Fruit fly (Drosophila melanogaster): Measurements from ENCODE around the gene RtGEF.

Gene RtGEF

DNA sequence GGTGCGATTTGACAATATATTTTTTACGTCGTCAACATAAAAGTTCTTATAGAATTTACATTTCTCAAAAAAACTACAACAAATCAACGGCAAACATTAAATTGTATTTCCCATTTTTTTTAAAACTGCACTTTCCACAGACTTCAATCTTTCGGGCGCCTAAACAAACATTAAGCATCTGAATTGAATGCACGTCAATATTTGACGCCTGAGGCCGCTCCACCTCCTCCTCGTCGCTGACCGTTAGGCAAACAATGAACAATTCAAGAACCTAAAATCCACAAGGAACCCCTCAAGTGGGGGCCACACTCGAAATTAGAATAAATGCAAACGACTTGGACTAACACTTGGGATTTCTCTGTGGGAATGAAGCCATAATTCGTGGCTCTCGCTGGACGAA lies 22.9 kb upstream of the RtGEF start:
- TF ChIP-seq fkh (GFP tag; optimal IDR thresholded peaks at IDR 0.05) (peak; percentile 33), CG6792 (GFP tag; optimal IDR thresholded peaks at IDR 0.05) (no peak)

- TF ChIP-seq Eip93F (GFP tag; optimal IDR thresholded peaks at IDR 0.05) (no peak), fd59A (GFP tag; optimal IDR thresholded peaks at IDR 0.05) (no peak), topi (GFP tag; optimal IDR thresholded peaks at IDR 0.05) (peak; percentile 53), fkh (GFP tag; optimal IDR thresholded peaks at IDR 0.05) (no peak), CG11294 (GFP tag; IDR thresholded peaks at IDR 0.05) (no peak), cyc (GFP tag; optimal IDR thresholded peaks at IDR 0.05) (peak; percentile 32), CG8119 (GFP tag; IDR thresholded peaks at IDR 0.05) (peak; percentile 71), CG11762 (GFP tag; optimal IDR thresholded peaks at IDR 0.05; ENCODE audit: insufficient read depth) (no peak), Smox (GFP tag; optimal IDR thresholded peaks at IDR 0.05) (no peak), Ets96B (tag; optimal IDR thresholded peaks at IDR 0.05) (no peak), CG6163 (GFP tag; IDR thresholded peaks at IDR 0.05) (0 out of 3 replicates have a peak, but pooled peaks have one; percentile 11), CG8632 (GFP tag; optimal IDR thresholded peaks at IDR 0.05) (no peak), dac (GFP tag; optimal IDR thresholded peaks at IDR 0.05) (peak; percentile 2), Hr4 (GFP tag; optimal IDR thresholded peaks at IDR 0.05) (peak; percentile 69), CG32006 (GFP tag; optimal IDR thresholded peaks at IDR 0.05) (peak; percentile 54), net (GFP tag; optimal IDR thresholded peaks at IDR 0.05) (no peak), CG4318 (GFP tag; optimal IDR thresholded peaks at IDR 0.05) (no peak), CG7368 (GFP tag; optimal IDR thresholded peaks at IDR 0.05) (no peak), CG10631 (GFP tag; optimal IDR thresholded peaks at IDR 0.05) (peak; percentile 12), lz (GFP tag; optimal IDR thresholded peaks at IDR 0.05) (peak; percentile 7), esn (GFP tag; optimal IDR thresholded peaks at IDR 0.05) (no peak), OdsH (GFP tag; optimal IDR thresholded peaks at IDR 0.05) (peak; percentile 20), Sox102F (GFP tag; optimal IDR thresholded peaks at IDR 0.05) (no peak), CG16779 (tag; optimal IDR thresholded peaks at IDR 0.05) (no peak), Gug (GFP tag; IDR thresholded peaks at IDR 0.05) (0 out of 2 replicates have a peak, but pooled peaks have one; percentile 28), Hr39 (GFP tag; optimal IDR thresholded peaks at IDR 0.05) (no peak), acj6 (GFP tag; optimal IDR thresholded peaks at IDR 0.05) (peak; percentile 1), Sox14 (GFP tag; optimal IDR thresholded peaks at IDR 0.05) (no peak), CG15336 (GFP tag; IDR thresholded peaks at IDR 0.05) (peak; percentile 59), dsx (GFP tag; optimal IDR thresholded peaks at IDR 0.05; ENCODE audit: poor library complexity, severe bottlenecking) (no peak), CG6854 (GFP tag; optimal IDR thresholded peaks at IDR 0.05) (no peak), CG3919 (GFP tag; optimal IDR thresholded peaks at IDR 0.05) (peak; percentile 20), achi (GFP tag; optimal IDR thresholded peaks at IDR 0.05) (peak; percentile 20), Eip78C (GFP tag) (peak; percentile 86), salr (GFP tag; optimal IDR thresholded peaks at IDR 0.05) (peak in 1 of 2 experiments; percentile 4), CG11902 (GFP tag; optimal IDR thresholded peaks at IDR 0.05) (no peak), CG6808 (GFP tag; optimal IDR thresholded peaks at IDR 0.05) (no peak), fd85E (GFP tag; optimal IDR thresholded peaks at IDR 0.05) (no peak), CG10669 (GFP tag; optimal IDR thresholded peaks at IDR 0.05) (no peak), Lpt (GFP tag; optimal IDR thresholded peaks at IDR 0.05) (peak; percentile 22), eg (GFP tag; IDR thresholded peaks at IDR 0.05) (peak; percentile 36; the same call in 1 of the 3 replicates), CG8319 (GFP tag; optimal IDR thresholded peaks at IDR 0.05) (no peak), CG9139 (GFP tag; optimal IDR thresholded peaks at IDR 0.05) (no peak), pdm3 (GFP tag; optimal IDR thresholded peaks at IDR 0.05) (peak; percentile 3), CG34406 (GFP tag; optimal IDR thresholded peaks at IDR 0.05) (no peak), CG31627 (GFP tag; optimal IDR thresholded peaks at IDR 0.05) (no peak), Hr38 (GFP tag; optimal IDR thresholded peaks at IDR 0.05) (no peak), CG6792 (GFP tag; optimal IDR thresholded peaks at IDR 0.05) (no peak), CG1621 (tag; optimal IDR thresholded peaks at IDR 0.05) (no peak), CG6276 (GFP tag; optimal IDR thresholded peaks at IDR 0.05) (peak; percentile 61), svp (GFP tag) (peak; percentile 71)
Observed at dm6 chr2L:20327963-20328362, 22.3 kb upstream of the RtGEF start.

All from whole organism, prepupa.